Worm (Caenorhabditis elegans) whole organism, L1 larva: Measurements from ENCODE around the gene sym-3.

Experiments used
- C16A3.4 ChIP-seq: fragments of 150-350 bp; optimal IDR thresholded peaks from 2 replicates; lab custom pipeline; 2014; ENCODE audit warnings: missing biosample characterization, missing genetic modification characterization
- C34B4.2 ChIP-seq: sonication (generic microtip); optimal IDR thresholded peaks from 2 replicates; lab custom pipeline; 2017; ENCODE audit warnings: mild to moderate bottlenecking, missing genetic modification characterization, missing compliant biosample characterization
- F16B12.6 ChIP-seq: fragments of 150-350 bp; optimal IDR thresholded peaks from 2 replicates; lab custom pipeline; 2014; ENCODE audit warnings: missing biosample characterization, missing genetic modification characterization
- alr-1 ChIP-seq: fragments of 200-800 bp; sonication (Bioruptor generic); optimal IDR thresholded peaks from 2 replicates; lab custom pipeline; 2018; ENCODE audit warnings: borderline replicate concordance, mild to moderate bottlenecking, missing genetic modification characterization, missing compliant biosample characterization
- ama-1 ChIP-seq: fragments of 150-350 bp; optimal IDR thresholded peaks from 2 replicates; lab custom pipeline; 2014
- ceh-63 ChIP-seq: fragments of 200-800 bp; sonication (Bioruptor generic); optimal IDR thresholded peaks from 2 replicates; lab custom pipeline; 2018; ENCODE audit warnings: mild to moderate bottlenecking, missing genetic modification characterization, missing compliant biosample characterization
- ceh-8 ChIP-seq: fragments of 200-800 bp; sonication (Bioruptor generic); optimal IDR thresholded peaks from 2 replicates; lab custom pipeline; 2018; ENCODE audit warnings: mild to moderate bottlenecking, missing genetic modification characterization, moderate library complexity, missing compliant biosample characterization
- ceh-82 ChIP-seq, 3 experiments: fragments of 150-350 bp in 1 of 3; sonication (generic microtip) in 2 of 3; optimal IDR thresholded peaks; 2 replicates each; lab custom pipeline; 2014 to 2017; ENCODE audit warnings: missing biosample characterization in 3 of 3, missing genetic modification characterization in 3 of 3
- ceh-88 ChIP-seq: fragments of 200-800 bp; sonication (Bioruptor generic); IDR thresholded peaks from 2 replicates; pipeline ENCODE4 v1.3.6; 2022; ENCODE audit warnings: missing genetic modification characterization, missing compliant biosample characterization
- ces-1 ChIP-seq: fragments of 150-350 bp; optimal IDR thresholded peaks from 2 replicates; lab custom pipeline; 2014; ENCODE audit warnings: missing biosample characterization, missing genetic modification reagents, missing genetic modification characterization
- efl-3 ChIP-seq: fragments of 200-800 bp; sonication (Bioruptor generic); optimal IDR thresholded peaks from 2 replicates; lab custom pipeline; 2018; ENCODE audit warnings: mild to moderate bottlenecking, missing genetic modification characterization, missing compliant biosample characterization
- elt-2 ChIP-seq: sonication (generic microtip); optimal IDR thresholded peaks from 2 replicates; lab custom pipeline; 2016; ENCODE audit warnings: missing genetic modification characterization, mild to moderate bottlenecking, inconsistent platforms, missing compliant biosample characterization, missing genetic modification reagents
- ets-5 ChIP-seq: fragments of 200-800 bp; sonication (Bioruptor generic); IDR thresholded peaks from 2 replicates; pipeline ENCODE4 v1.3.6; 2022; ENCODE audit warnings: missing genetic modification characterization, missing compliant biosample characterization
- fkh-4 ChIP-seq: sonication (generic microtip); optimal IDR thresholded peaks from 2 replicates; lab custom pipeline; 2016; ENCODE audit warnings: missing compliant biosample characterization, missing genetic modification characterization, borderline replicate concordance
- fkh-8 ChIP-seq: sonication (generic microtip); optimal IDR thresholded peaks from 2 replicates; lab custom pipeline; 2016; ENCODE audit warnings: mild to moderate bottlenecking, missing genetic modification characterization, missing compliant biosample characterization
- fos-1 ChIP-seq: fragments of 150-350 bp; optimal IDR thresholded peaks from 2 replicates; lab custom pipeline; 2014; ENCODE audit warnings: missing biosample characterization, missing genetic modification characterization
- grh-1 ChIP-seq: fragments of 200-800 bp; sonication (Bioruptor generic); IDR thresholded peaks from 2 replicates; pipeline ENCODE4 v1.3.6; 2022; ENCODE audit warnings: missing genetic modification reagents, missing genetic modification characterization, missing compliant biosample characterization
- hlh-17 ChIP-seq: fragments of 200-800 bp; sonication (Bioruptor generic); optimal IDR thresholded peaks from 2 replicates; lab custom pipeline; 2018; ENCODE audit warnings: missing genetic modification characterization, mild to moderate bottlenecking, missing compliant biosample characterization, moderate library complexity, borderline replicate concordance
- hpl-2 ChIP-seq: fragments of 150-350 bp; optimal IDR thresholded peaks from 2 replicates; lab custom pipeline; 2014; ENCODE audit warnings: missing biosample characterization, missing genetic modification reagents, missing genetic modification characterization
- irx-1 ChIP-seq: sonication (generic microtip); optimal IDR thresholded peaks from 2 replicates; lab custom pipeline; 2016; ENCODE audit warnings: missing genetic modification characterization, missing compliant biosample characterization
- isw-1 ChIP-seq: fragments of 200-800 bp; sonication (Bioruptor generic); IDR thresholded peaks from 2 replicates; pipeline ENCODE4 v1.3.6; 2022; ENCODE audit warnings: missing genetic modification characterization, missing compliant biosample characterization
- lin-13 ChIP-seq: fragments of 150-350 bp; optimal IDR thresholded peaks from 2 replicates; lab custom pipeline; 2014; ENCODE audit warnings: missing biosample characterization, missing genetic modification reagents, missing genetic modification characterization
- lin-14 ChIP-seq: fragments of 200-800 bp; sonication (Bioruptor generic); optimal IDR thresholded peaks from 2 replicates; lab custom pipeline; 2018; ENCODE audit warnings: mild to moderate bottlenecking, missing genetic modification characterization, moderate library complexity, missing compliant biosample characterization
- lsy-2 ChIP-seq, 2 experiments: fragments of 150-350 bp; optimal IDR thresholded peaks; 2 replicates each; lab custom pipeline; 2014; ENCODE audit warnings: missing biosample characterization in 2 of 2, missing genetic modification characterization in 2 of 2
- mab-9 ChIP-seq: fragments of 200-800 bp; sonication (Bioruptor generic); IDR thresholded peaks from 2 replicates; pipeline ENCODE4 v1.3.6; 2022; ENCODE audit warnings: missing genetic modification reagents, missing genetic modification characterization, missing compliant biosample characterization
- mdl-1 ChIP-seq, 2 experiments: fragments of 150-350 bp; optimal IDR thresholded peaks; 2 replicates each; lab custom pipeline; 2014 to 2017; ENCODE audit warnings: missing biosample characterization in 2 of 2, missing genetic modification characterization in 2 of 2, inconsistent platforms in 1 of 2
- mep-1 ChIP-seq: fragments of 150-350 bp; optimal IDR thresholded peaks from 2 replicates; lab custom pipeline; 2014; ENCODE audit warnings: missing biosample characterization, missing genetic modification characterization
- nhr-12 ChIP-seq: sonication (generic microtip); optimal IDR thresholded peaks from 2 replicates; lab custom pipeline; 2017; ENCODE audit warnings: missing biosample characterization, missing genetic modification characterization
- nhr-19 ChIP-seq: fragments of 200-800 bp; sonication (Bioruptor generic); conservative IDR thresholded peaks from 2 replicates; pipeline ENCODE4 v1.3.6; 2022; ENCODE audit warnings: missing genetic modification characterization, missing compliant biosample characterization
- nhr-47 ChIP-seq: sonication (generic microtip); optimal IDR thresholded peaks from 2 replicates; lab custom pipeline; 2016; ENCODE audit warnings: mild to moderate bottlenecking, missing genetic modification characterization, moderate library complexity, missing compliant biosample characterization
- nhr-76 ChIP-seq: sonication (generic microtip); optimal IDR thresholded peaks from 2 replicates; lab custom pipeline; 2017; ENCODE audit warnings: missing biosample characterization, missing genetic modification characterization
- nhr-77 ChIP-seq: fragments of 150-350 bp; optimal IDR thresholded peaks from 2 replicates; lab custom pipeline; 2014; ENCODE audit warnings: missing biosample characterization, missing genetic modification characterization
- pag-3 ChIP-seq: sonication (generic microtip); optimal IDR thresholded peaks from 2 replicates; lab custom pipeline; 2017; ENCODE audit warnings: missing genetic modification characterization, mild to moderate bottlenecking, missing compliant biosample characterization, antibody characterized with exemption, borderline replicate concordance; ENCODE audit not compliant: insufficient read depth
- rnt-1 ChIP-seq: sonication (generic microtip); optimal IDR thresholded peaks from 2 replicates; lab custom pipeline; 2016; ENCODE audit warnings: mild to moderate bottlenecking, missing genetic modification characterization, moderate library complexity, missing compliant biosample characterization
- skn-1 ChIP-seq: fragments of 150-350 bp; optimal IDR thresholded peaks from 2 replicates; lab custom pipeline; 2014; ENCODE audit warnings: missing biosample characterization, missing genetic modification characterization
- sox-4 ChIP-seq: sonication (generic microtip); optimal IDR thresholded peaks from 2 replicates; lab custom pipeline; 2016; ENCODE audit warnings: missing genetic modification characterization, missing compliant biosample characterization
- sptf-1 ChIP-seq: fragments of 150-350 bp; optimal IDR thresholded peaks from 2 replicates; lab custom pipeline; 2014; ENCODE audit warnings: missing biosample characterization, missing genetic modification characterization
- tbx-2 ChIP-seq: sonication (generic microtip); optimal IDR thresholded peaks from 2 replicates; lab custom pipeline; 2016; ENCODE audit warnings: missing genetic modification characterization, missing compliant biosample characterization
- unc-130 ChIP-seq: fragments of 150-350 bp; optimal IDR thresholded peaks from 2 replicates; lab custom pipeline; 2017; ENCODE audit warnings: missing biosample characterization, missing genetic modification characterization, inconsistent platforms
- unc-62 ChIP-seq: fragments of 150-350 bp; optimal IDR thresholded peaks from 2 replicates; lab custom pipeline; 2014; ENCODE audit warnings: missing biosample characterization, missing genetic modification reagents, missing genetic modification characterization
- unc-98 ChIP-seq: fragments of 200-800 bp; sonication (Bioruptor generic); IDR thresholded peaks from 2 replicates; pipeline ENCODE4 v1.3.6; 2022; ENCODE audit warnings: missing genetic modification characterization, missing compliant biosample characterization
- vab-15 ChIP-seq: sonication (generic microtip); optimal IDR thresholded peaks from 2 replicates; lab custom pipeline; 2017; ENCODE audit warnings: missing genotype, mild to moderate bottlenecking, missing genetic modification characterization, missing compliant biosample characterization
- xbp-1 ChIP-seq: sonication (generic microtip); optimal IDR thresholded peaks from 2 replicates; lab custom pipeline; 2016; ENCODE audit warnings: missing genetic modification characterization, missing compliant biosample characterization
- zip-4 ChIP-seq: fragments of 200-800 bp; sonication (Bioruptor generic); optimal IDR thresholded peaks from 2 replicates; lab custom pipeline; 2018; ENCODE audit warnings: mild to moderate bottlenecking, missing genetic modification characterization, moderate library complexity, missing compliant biosample characterization
- ztf-11 ChIP-seq, 2 experiments: sonication (generic microtip); optimal IDR thresholded peaks; 2 replicates each; lab custom pipeline; 2016 to 2017; ENCODE audit warnings: missing genetic modification characterization in 2 of 2, missing biosample characterization in 1 of 2, missing compliant biosample characterization in 1 of 2
- ztf-4 ChIP-seq: fragments of 150-350 bp; optimal IDR thresholded peaks from 2 replicates; lab custom pipeline; 2014; ENCODE audit warnings: missing biosample characterization, missing genetic modification characterization

The sym-3 gene

DNA sequence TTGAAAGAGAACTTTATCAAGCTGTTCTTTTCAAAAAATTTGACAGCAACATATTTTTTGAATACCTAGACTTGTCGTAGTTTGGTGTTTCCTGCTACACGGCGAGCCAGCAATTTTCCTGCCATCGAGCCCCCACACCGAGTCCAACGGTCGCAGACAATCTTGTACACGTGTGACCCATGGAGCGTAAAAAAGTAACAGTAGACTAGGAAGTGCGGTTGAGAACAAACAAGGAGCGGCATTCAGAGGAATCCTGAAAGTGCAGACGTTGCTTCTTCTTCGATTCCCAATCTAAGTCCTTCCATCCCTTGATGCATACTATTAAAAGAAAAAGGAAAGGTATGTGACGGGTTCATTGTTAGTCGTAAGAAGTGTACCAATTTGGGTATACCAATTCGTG, 17.3 kb downstream of the sym-3 start, which contains the start of gene twnk-1:
twnk-1 (plus strand) TSS at position 301 of the 400 bp plus-strand sequence.
- TF ChIP-seq F16B12.6 (tag; lab: Kevin White, UChicago), result no peak
- TF ChIP-seq ceh-88 (GFP tag; lab: Robert Waterston, UW), result no peak
- TF ChIP-seq fkh-8 (tag; lab: Kevin White, UChicago), result peak; percentile 26
- no peak for TF ChIP-seq lin-13 (GFP tag; lab: Kevin White, UChicago)
- TF ChIP-seq alr-1 (tag; lab: Kevin White, UChicago), result no peak
- TF ChIP-seq lin-14 (GFP tag; lab: Kevin White, UChicago), result peak; percentile 12
- TF ChIP-seq hlh-17 (GFP tag; lab: Kevin White, UChicago), result no peak

DNA sequence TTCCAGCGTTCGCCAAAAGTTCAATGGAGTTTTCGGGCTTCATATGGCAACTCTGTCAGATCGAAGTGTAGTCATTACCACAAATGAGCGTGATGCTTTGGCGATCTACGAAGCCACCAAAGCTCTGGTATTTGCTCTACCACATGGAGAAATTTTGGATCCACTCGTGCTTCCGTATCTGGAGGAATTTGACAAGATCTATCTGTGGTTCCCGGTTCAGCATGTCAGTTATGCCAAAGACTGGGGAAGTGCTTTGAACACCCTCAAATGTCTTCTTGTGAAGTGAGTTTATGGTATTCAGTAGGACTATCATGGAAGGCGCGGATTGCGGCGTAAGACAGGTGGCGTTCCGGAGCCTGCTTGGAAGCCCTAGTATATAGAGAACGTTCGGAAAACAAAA, 20.9 kb downstream of the sym-3 start:
- TF ChIP-seq mdl-1 (tag; optimal IDR thresholded peaks at IDR 0.05; lab: Kevin White, UChicago) (no peak), sptf-1 (tag; lab: Kevin White, UChicago) (no peak), nhr-12 (no peak), irx-1 (no peak), mep-1 (tag; lab: Kevin White, UChicago) (no peak), ets-5 (GFP tag; lab: Robert Waterston, UW) (no peak), mab-9 (GFP tag; lab: Robert Waterston, UW) (no peak), elt-2 (tag; lab: Kevin White, UChicago) (no peak), nhr-19 (GFP tag; lab: Robert Waterston, UW) (no peak), unc-98 (GFP tag; lab: Robert Waterston, UW) (no peak), ceh-8 (no peak), sox-4 (tag; lab: Kevin White, UChicago) (no peak), unc-130 (no peak), vab-15 (no peak), fkh-8 (tag; lab: Kevin White, UChicago) (no peak), lin-13 (GFP tag; lab: Kevin White, UChicago) (no peak), nhr-76 (tag; lab: Kevin White, UChicago) (no peak)

DNA sequence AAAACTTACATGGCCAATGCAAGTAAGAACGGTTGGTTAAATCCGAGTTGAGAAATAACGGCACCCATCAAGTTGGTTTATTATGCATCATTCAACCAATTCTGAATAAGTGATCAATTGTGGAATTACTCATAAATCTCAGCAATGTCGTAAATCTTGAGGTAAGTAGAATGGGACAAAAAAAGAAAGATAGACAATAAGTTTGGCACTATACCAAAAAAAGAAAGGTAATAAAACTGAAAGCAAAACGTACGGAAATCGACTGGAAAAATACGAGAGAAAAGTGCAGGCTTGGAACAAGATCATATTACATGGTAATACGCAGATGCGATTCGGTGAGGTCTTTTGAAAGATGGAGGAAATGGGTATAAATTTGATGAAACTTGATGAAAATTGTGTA, 25.1 kb downstream of the sym-3 start, which contains the start of gene F46G11.4:
F46G11.4 (minus strand) TSS at position 101 of the 400 bp plus-strand sequence.
- TF ChIP-seq ceh-82 (tag; optimal IDR thresholded peaks at IDR 0.05; lab: Kevin White, UChicago), result no peak
- TF ChIP-seq fos-1 (tag; lab: Kevin White, UChicago), result no peak
- TF ChIP-seq zip-4 (GFP tag; lab: Kevin White, UChicago), result no peak
- no peak for TF ChIP-seq ama-1 (lab: Kevin White, UChicago)
- TF ChIP-seq C34B4.2 (tag; lab: Kevin White, UChicago), result no peak
- TF ChIP-seq skn-1 (tag; lab: Kevin White, UChicago), result no peak
- TF ChIP-seq nhr-77 (tag; lab: Kevin White, UChicago), result no peak
- TF ChIP-seq C16A3.4 (tag; lab: Kevin White, UChicago), result no peak
- TF ChIP-seq grh-1, result no peak

DNA sequence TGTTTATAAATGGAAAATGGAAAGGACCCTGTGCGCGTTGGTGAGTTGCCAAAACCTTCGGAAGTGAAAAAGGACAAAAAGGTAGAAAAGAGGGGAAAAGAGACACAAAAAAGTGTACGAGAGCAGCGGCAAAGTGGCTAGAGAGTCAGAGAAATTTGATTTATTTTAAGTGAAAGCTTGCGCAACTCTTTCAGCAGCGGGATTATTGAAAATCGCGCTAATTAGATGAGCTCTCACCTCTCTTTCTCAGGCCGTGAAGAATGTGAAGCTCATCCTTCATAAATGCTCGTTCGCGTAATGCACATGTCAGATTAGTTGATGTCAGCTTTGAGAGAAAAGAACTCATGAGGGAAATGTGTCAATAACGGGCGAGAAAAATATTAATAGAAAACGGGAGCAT, 25.7 kb downstream of the sym-3 start:
- peak; percentile 76 for TF ChIP-seq lin-14 (GFP tag; lab: Kevin White, UChicago)
- no peak for TF ChIP-seq nhr-19 (GFP tag; lab: Robert Waterston, UW)
- peak; percentile 11 for TF ChIP-seq fkh-8 (tag; lab: Kevin White, UChicago)
- TF ChIP-seq hlh-17 (GFP tag; lab: Kevin White, UChicago), result no peak
- TF ChIP-seq ets-5 (GFP tag; lab: Robert Waterston, UW), result no peak
- TF ChIP-seq ces-1 (GFP tag; lab: Kevin White, UChicago), result peak; percentile 61
- peak; percentile 9; the same call in 1 of the 2 replicates for TF ChIP-seq isw-1
- TF ChIP-seq nhr-47, result peak; percentile 31
- TF ChIP-seq ztf-4, result no peak
- TF ChIP-seq lsy-2 (tag; optimal IDR thresholded peaks at IDR 0.05; lab: Kevin White, UChicago), result no peak
- peak; percentile 31 for TF ChIP-seq irx-1
- peak; percentile 26 for TF ChIP-seq ceh-8
- TF ChIP-seq unc-62 (GFP tag; lab: Kevin White, UChicago), result no peak
- TF ChIP-seq hpl-2 (GFP tag; lab: Kevin White, UChicago), result no peak
- TF ChIP-seq xbp-1 (tag; lab: Kevin White, UChicago), result peak; percentile 11
- TF ChIP-seq rnt-1 (tag; lab: Kevin White, UChicago), result no peak
- no peak for TF ChIP-seq mab-9 (GFP tag; lab: Robert Waterston, UW)
- no peak for TF ChIP-seq nhr-12
- no peak for TF ChIP-seq ceh-88 (GFP tag; lab: Robert Waterston, UW)
- TF ChIP-seq pag-3 (tag; lab: Kevin White, UChicago), result no peak
- TF ChIP-seq fkh-4 (tag; lab: Kevin White, UChicago), result no peak
- TF ChIP-seq ceh-63 (GFP tag; lab: Kevin White, UChicago), result no peak
- peak; percentile 22 for TF ChIP-seq tbx-2
- no peak for TF ChIP-seq ztf-11 (tag; optimal IDR thresholded peaks at IDR 0.05; lab: Kevin White, UChicago)
- no peak for TF ChIP-seq efl-3
